Worm (Caenorhabditis elegans): ENCODE measurements around the gene cope-1.
"Not testable (repeated sequence)": the region's sequence is repeated elsewhere in the genome, so short reads cannot be mapped to it uniquely, and the experiment has no call there.

cope-1 gene

ce11 chrIII:13426036-13426435, at the start of gene cope-1:
TSS of gene cope-1 (plus strand) at chrIII:13426264.
- TF ChIP-seq unc-62 (GFP tag; optimal IDR thresholded peaks at IDR 0.05): no peak

- TF ChIP-seq unc-62 (GFP tag; optimal IDR thresholded peaks at IDR 0.05): no peak
Measured at ce11 chrIII:13376304-13376760, 49.7 kb upstream of the cope-1 start, which contains the start of gene lis-1. TSS of gene lis-1 (minus strand) at chrIII:13376710.

ce11 chrIII:13377249-13377648, 48.8 kb upstream of the cope-1 start:
- no peak for TF ChIP-seq unc-62 (GFP tag; optimal IDR thresholded peaks at IDR 0.05)

- no peak for TF ChIP-seq unc-62 (GFP tag; optimal IDR thresholded peaks at IDR 0.05)
Measured at ce11 chrIII:13378242-13378641, 47.8 kb upstream of the cope-1 start, which contains the start of gene T03F6.10. TSS of gene T03F6.10 (minus strand) at chrIII:13378342.

ce11 chrIII:13380196-13380595, 45.9 kb upstream of the cope-1 start, which contains the start of gene T03F6.6:
TSS of gene T03F6.6 (minus strand) at chrIII:13380296.
- no peak for TF ChIP-seq unc-62 (GFP tag; optimal IDR thresholded peaks at IDR 0.05)

ce11 chrIII:13380881-13381280, 45.2 kb upstream of the cope-1 start:
- no peak for TF ChIP-seq unc-62 (GFP tag; optimal IDR thresholded peaks at IDR 0.05)

- no peak for TF ChIP-seq unc-62 (GFP tag; optimal IDR thresholded peaks at IDR 0.05)
Measured at ce11 chrIII:13381684-13382083, 44.4 kb upstream of the cope-1 start.

ce11 chrIII:13383159-13383558, 42.9 kb upstream of the cope-1 start:
- no peak for TF ChIP-seq unc-62 (GFP tag; optimal IDR thresholded peaks at IDR 0.05)

- TF ChIP-seq unc-62 (GFP tag; optimal IDR thresholded peaks at IDR 0.05): no peak
Measured at ce11 chrIII:13385850-13386249, 40.2 kb upstream of the cope-1 start, which contains the start of gene T03F6.4. TSS of gene T03F6.4 (plus strand) at chrIII:13386150.

ce11 chrIII:13388621-13389020, 37.4 kb upstream of the cope-1 start:
- TF ChIP-seq unc-62 (GFP tag; optimal IDR thresholded peaks at IDR 0.05): no peak

ce11 chrIII:13389078-13389477, 37.0 kb upstream of the cope-1 start, which contains the start of gene T03F6.3:
TSS of gene T03F6.3 (plus strand) at chrIII:13389395.
- no peak for TF ChIP-seq unc-62 (GFP tag; optimal IDR thresholded peaks at IDR 0.05)

ce11 chrIII:13390789-13391188, 35.3 kb upstream of the cope-1 start:
- no peak for TF ChIP-seq unc-62 (GFP tag; optimal IDR thresholded peaks at IDR 0.05)

ce11 chrIII:13393239-13393638, 32.8 kb upstream of the cope-1 start, which contains the start of gene dnj-17:
TSS of gene dnj-17 (minus strand) at chrIII:13393339.
- no peak for TF ChIP-seq unc-62 (GFP tag; optimal IDR thresholded peaks at IDR 0.05)

ce11 chrIII:13393647-13394046, 32.4 kb upstream of the cope-1 start, which contains the start of gene qdpr-1:
TSS of gene qdpr-1 (plus strand) at chrIII:13393910.
- TF ChIP-seq unc-62 (GFP tag; optimal IDR thresholded peaks at IDR 0.05): no peak

- TF ChIP-seq unc-62 (GFP tag; optimal IDR thresholded peaks at IDR 0.05): no peak
Measured at ce11 chrIII:13395262-13395661, 30.8 kb upstream of the cope-1 start, which contains the start of gene F11F1.1. TSS of gene F11F1.1 (plus strand) at chrIII:13395562.

- not testable (repeated sequence) for TF ChIP-seq unc-62 (GFP tag; optimal IDR thresholded peaks at IDR 0.05)
Measured at ce11 chrIII:13401673-13402258, 24.3 kb upstream of the cope-1 start, which contains the start of the genes srlf-9 and srlf-10. TSS of gene srlf-9 (minus strand) at chrIII:13401773. TSS of gene srlf-10 (plus strand) at chrIII:13402208.

- TF ChIP-seq unc-62 (GFP tag; optimal IDR thresholded peaks at IDR 0.05): no peak
Measured at ce11 chrIII:13402934-13403333, 23.1 kb upstream of the cope-1 start, which contains the start of gene mig-18. TSS of gene mig-18 (plus strand) at chrIII:13403234.
